Worm (Caenorhabditis elegans) whole organism, L3 larva: ENCODE data around the gene tut-1.

Experiments used
- R02D3.7 ChIP-seq: fragments of 150-350 bp; optimal IDR thresholded peaks from 2 replicates; lab custom pipeline; 2014; ENCODE audit warnings: missing biosample characterization, missing genetic modification characterization
- fos-1 ChIP-seq: fragments of 150-350 bp; optimal IDR thresholded peaks from 2 replicates; lab custom pipeline; 2014; ENCODE audit warnings: missing biosample characterization, missing genetic modification characterization
- lin-15B ChIP-seq: fragments of 150-350 bp; optimal IDR thresholded peaks from 2 replicates; lab custom pipeline; 2014; ENCODE audit warnings: missing biosample characterization, missing genetic modification characterization

- TF ChIP-seq lin-15B (tag; lab: Kevin White, UChicago) (no peak), fos-1 (tag; lab: Kevin White, UChicago) (no peak), R02D3.7 (tag; lab: Kevin White, UChicago) (no peak)
Observed at ce11 chrIV:97681-98080, 23.8 kb downstream of the tut-1 start.
